Fruit fly (Drosophila melanogaster) whole organism, embryonic: Measurements from ENCODE around the gene CG2540.

ENCODE experiments used
- Adf1 ChIP-seq: fragments of 200-800 bp; sonication (Bioruptor generic); IDR thresholded peaks from 2 replicates; pipeline ENCODE4 v1.3.6; 2022; ENCODE audit warnings: missing biosample characterization, missing genetic modification characterization
- Atf3 ChIP-seq: fragments of 200-800 bp; sonication (Bioruptor generic); optimal IDR thresholded peaks from 3 replicates; lab custom pipeline; 2016; ENCODE audit warnings: missing biosample characterization, missing genetic modification characterization
- Bdp1 ChIP-seq: fragments of 200-800 bp; sonication (Bioruptor generic); optimal IDR thresholded peaks from 3 replicates; lab custom pipeline; 2016; ENCODE audit warnings: missing biosample characterization, missing genetic modification characterization
- BtbVII ChIP-seq: fragments of 200-800 bp; sonication (Bioruptor generic); optimal IDR thresholded peaks from 3 replicates; lab custom pipeline; 2017; ENCODE audit warnings: missing biosample characterization, mild to moderate bottlenecking, missing genetic modification characterization
- CG11504 ChIP-seq: fragments of 200-800 bp; sonication (Bioruptor generic); optimal IDR thresholded peaks from 3 replicates; lab custom pipeline; 2019; ENCODE audit warnings: missing biosample characterization, mild to moderate bottlenecking, missing genetic modification characterization, moderate library complexity
- CG12236 ChIP-seq: fragments of 200-800 bp; sonication (Bioruptor generic); optimal IDR thresholded peaks from 2 replicates; lab custom pipeline; 2016; ENCODE audit warnings: missing biosample characterization, missing genetic modification characterization
- CG14014 ChIP-seq: fragments of 200-800 bp; sonication (Bioruptor generic); IDR thresholded peaks from 2 replicates; pipeline ENCODE4 v1.3.6; 2022; ENCODE audit warnings: missing biosample characterization, missing genetic modification characterization
- CG17359 ChIP-seq: fragments of 200-800 bp; sonication (Bioruptor generic); optimal IDR thresholded peaks from 3 replicates; lab custom pipeline; 2018; ENCODE audit warnings: missing biosample characterization, mild to moderate bottlenecking, missing genetic modification characterization, moderate library complexity
- CG17568 ChIP-seq: fragments of 200-800 bp; sonication (Bioruptor generic); optimal IDR thresholded peaks from 2 replicates; lab custom pipeline; 2018; ENCODE audit warnings: missing biosample characterization, mild to moderate bottlenecking, missing genetic modification characterization, moderate library complexity
- CG18476 ChIP-seq: fragments of 200-800 bp; sonication (Bioruptor generic); optimal IDR thresholded peaks from 2 replicates; lab custom pipeline; 2016; ENCODE audit warnings: missing biosample characterization, mild to moderate bottlenecking, missing genetic modification characterization
- CG2875 ChIP-seq: fragments of 200-800 bp; sonication (Bioruptor generic); optimal IDR thresholded peaks from 2 replicates; lab custom pipeline; 2017; ENCODE audit warnings: missing biosample characterization, mild to moderate bottlenecking, missing genetic modification characterization, missing genetic modification reagents
- CG32767 ChIP-seq: fragments of 200-800 bp; sonication (Bioruptor generic); IDR thresholded peaks from 2 replicates; pipeline ENCODE4 v1.3.6; 2022; ENCODE audit warnings: missing biosample characterization, missing genetic modification characterization
- CG3726 ChIP-seq: fragments of 200-800 bp; sonication (Bioruptor generic); IDR thresholded peaks from 3 replicates; pipeline ENCODE4, ENCODE4 v1.3.6; 2022; ENCODE audit warnings: missing biosample characterization, missing genetic modification characterization
- CG3838 ChIP-seq: fragments of 200-800 bp; sonication (Bioruptor generic); optimal IDR thresholded peaks from 3 replicates; lab custom pipeline; 2016; ENCODE audit warnings: missing biosample characterization, missing genetic modification characterization
- CG6765 ChIP-seq: fragments of 200-800 bp; sonication (Bioruptor generic); optimal IDR thresholded peaks from 3 replicates; lab custom pipeline; 2017; ENCODE audit warnings: missing biosample characterization, mild to moderate bottlenecking, missing genetic modification characterization
- CG9932 ChIP-seq: fragments of 200-800 bp; sonication (Bioruptor generic); IDR thresholded peaks from 2 replicates; pipeline ENCODE4 v1.3.6; 2022; ENCODE audit warnings: missing biosample characterization, missing genetic modification characterization
- CoRest ChIP-seq: fragments of 200-800 bp; sonication (Bioruptor generic); optimal IDR thresholded peaks from 3 replicates; lab custom pipeline; 2018; ENCODE audit warnings: missing biosample characterization, mild to moderate bottlenecking, missing genetic modification characterization, moderate library complexity
- Doc2 ChIP-seq: fragments of 200-800 bp; sonication (Bioruptor generic); IDR thresholded peaks from 2 replicates; pipeline ENCODE4 v1.3.6; 2022; ENCODE audit warnings: missing biosample characterization, missing genetic modification characterization
- Doc3 ChIP-seq: fragments of 200-800 bp; sonication (Bioruptor generic); IDR thresholded peaks from 3 replicates; pipeline ENCODE4 v1.3.6; 2022; ENCODE audit warnings: missing biosample characterization, missing genetic modification characterization; ENCODE audit not compliant: partially characterized antibody
- E2f1 ChIP-seq: fragments of 200-800 bp; sonication (Bioruptor generic); IDR thresholded peaks from 2 replicates; pipeline ENCODE4 v1.3.6; 2022; ENCODE audit warnings: missing biosample characterization, missing genetic modification characterization
- Gsc ChIP-seq: fragments of 200-800 bp; sonication (Bioruptor generic); IDR thresholded peaks from 2 replicates; pipeline ENCODE4 v1.3.6; 2022; ENCODE audit warnings: missing biosample characterization, missing genetic modification characterization
- HLH4C ChIP-seq: fragments of 200-800 bp; sonication (Bioruptor generic); IDR thresholded peaks from 3 replicates; pipeline ENCODE4 v1.3.6; 2022; ENCODE audit warnings: missing biosample characterization, missing genetic modification characterization; ENCODE audit not compliant: partially characterized antibody
- Hr39 ChIP-seq: fragments of >200 bp; optimal IDR thresholded peaks from 2 replicates; lab custom pipeline; 2017
- Max ChIP-seq: fragments of 200-800 bp; sonication (Bioruptor generic); optimal IDR thresholded peaks from 2 replicates; lab custom pipeline; 2016; ENCODE audit warnings: missing biosample characterization, mild to moderate bottlenecking, missing genetic modification characterization
- Meics ChIP-seq: fragments of 200-800 bp; sonication (Bioruptor generic); optimal IDR thresholded peaks from 2 replicates; lab custom pipeline; 2017; ENCODE audit warnings: missing biosample characterization, mild to moderate bottlenecking, missing genetic modification characterization
- Mrtf ChIP-seq: fragments of 200-800 bp; sonication (Bioruptor generic); IDR thresholded peaks from 3 replicates; pipeline ENCODE4 v1.3.6; 2022; ENCODE audit warnings: missing biosample characterization, missing genetic modification characterization
- Neu2 ChIP-seq: fragments of 200-800 bp; sonication (Bioruptor generic); optimal IDR thresholded peaks from 3 replicates; lab custom pipeline; 2016; ENCODE audit warnings: missing biosample characterization, missing genetic modification characterization, borderline replicate concordance
- Oaz ChIP-seq: fragments of 200-800 bp; sonication (Bioruptor generic); IDR thresholded peaks from 2 replicates; pipeline ENCODE4 v1.3.6; 2022; ENCODE audit warnings: missing biosample characterization, missing genetic modification characterization
- Sox100B ChIP-seq: fragments of 200-800 bp; sonication (Bioruptor generic); optimal IDR thresholded peaks from 3 replicates; lab custom pipeline; 2018; ENCODE audit warnings: missing biosample characterization, mild to moderate bottlenecking, missing genetic modification characterization
- Stat92E ChIP-seq, 3 experiments: fragments of >200 bp in 2 of 3; fragments of 200-800 bp in 1 of 3; sonication (Bioruptor generic) in 1 of 3; optimal IDR thresholded peaks; 2 replicates each; lab custom pipeline; 2017 to 2019; ENCODE audit warnings: missing biosample characterization in 3 of 3, missing genetic modification characterization in 3 of 3, mild to moderate bottlenecking in 1 of 3, moderate library complexity in 1 of 3
- ato ChIP-seq: fragments of 200-800 bp; sonication (Bioruptor generic); IDR thresholded peaks from 2 replicates; pipeline ENCODE4 v1.3.6; 2022; ENCODE audit warnings: missing biosample characterization, missing genetic modification characterization; ENCODE audit not compliant: partially characterized antibody
- cato ChIP-seq: fragments of 200-800 bp; sonication (Bioruptor generic); optimal IDR thresholded peaks from 2 replicates; lab custom pipeline; 2016; ENCODE audit warnings: missing biosample characterization, missing genetic modification characterization, borderline replicate concordance
- cwo ChIP-seq: fragments of 200-800 bp; sonication (Bioruptor generic); optimal IDR thresholded peaks from 3 replicates; lab custom pipeline; 2017; ENCODE audit warnings: missing biosample characterization, missing genetic modification characterization, mild to moderate bottlenecking, moderate library complexity, missing genetic modification reagents
- dati ChIP-seq: fragments of 200-800 bp; sonication (Bioruptor generic); IDR thresholded peaks from 2 replicates; pipeline ENCODE4 v1.3.6; 2022; ENCODE audit warnings: missing biosample characterization, missing genetic modification characterization
- dm ChIP-seq: fragments of 200-800 bp; sonication (Bioruptor generic); optimal IDR thresholded peaks from 3 replicates; lab custom pipeline; 2016; ENCODE audit warnings: missing biosample characterization, missing genetic modification characterization
- dmrt11E ChIP-seq: fragments of 200-800 bp; sonication (Bioruptor generic); optimal IDR thresholded peaks from 3 replicates; lab custom pipeline; 2018; ENCODE audit warnings: missing biosample characterization, mild to moderate bottlenecking, missing genetic modification characterization, moderate library complexity
- gem ChIP-seq: fragments of 200-800 bp; sonication (Bioruptor generic); optimal IDR thresholded peaks from 2 replicates; lab custom pipeline; 2019; ENCODE audit warnings: missing biosample characterization, mild to moderate bottlenecking, missing genetic modification characterization, moderate library complexity
- hkb ChIP-seq, 2 experiments: fragments of 200-800 bp in 1 of 2; fragments of >200 bp in 1 of 2; sonication (Bioruptor generic) in 1 of 2; IDR thresholded peaks in 1 of 2; optimal IDR thresholded peaks in 1 of 2; 2 replicates each; pipeline versions ENCODE4 v1.3.6 to Lab custom; 2017 to 2022; ENCODE audit warnings: missing biosample characterization in 1 of 2, missing genetic modification characterization in 1 of 2
- jing ChIP-seq: fragments of 200-800 bp; sonication (Bioruptor generic); optimal IDR thresholded peaks from 2 replicates; lab custom pipeline; 2018; ENCODE audit warnings: missing biosample characterization, mild to moderate bottlenecking, missing genetic modification characterization
- mam ChIP-seq: fragments of 200-800 bp; sonication (Bioruptor generic); optimal IDR thresholded peaks from 3 replicates; lab custom pipeline; 2016; ENCODE audit warnings: missing biosample characterization, missing genetic modification characterization
- prd ChIP-seq, 3 experiments: fragments of >200 bp in 2 of 3; fragments of 200-800 bp in 1 of 3; sonication (Bioruptor generic) in 1 of 3; optimal IDR thresholded peaks in 2 of 3; IDR thresholded peaks in 1 of 3; 2 replicates in 2 of 3; 3 replicates in 1 of 3; pipeline versions ENCODE4 v1.3.6 to Lab custom; 2017 to 2022; ENCODE audit warnings: missing biosample characterization in 1 of 3, missing genetic modification characterization in 1 of 3
- run ChIP-seq: fragments of 200-800 bp; sonication (Bioruptor generic); optimal IDR thresholded peaks from 3 replicates; lab custom pipeline; 2018; ENCODE audit warnings: missing biosample characterization, mild to moderate bottlenecking, missing genetic modification characterization
- salm ChIP-seq: fragments of 200-800 bp; sonication (Bioruptor generic); optimal IDR thresholded peaks from 2 replicates; lab custom pipeline; 2018; ENCODE audit warnings: missing biosample characterization, mild to moderate bottlenecking, missing genetic modification characterization
- seq ChIP-seq: fragments of 200-800 bp; sonication (Bioruptor generic); IDR thresholded peaks from 2 replicates; pipeline ENCODE4 v1.3.6; 2022; ENCODE audit warnings: missing biosample characterization, missing genetic modification characterization
- shn ChIP-seq: fragments of 200-800 bp; sonication (Bioruptor generic); optimal IDR thresholded peaks from 3 replicates; lab custom pipeline; 2016; ENCODE audit warnings: missing biosample characterization, missing genetic modification characterization
- sima ChIP-seq: fragments of 200-800 bp; sonication (Bioruptor generic); optimal IDR thresholded peaks from 2 replicates; lab custom pipeline; 2016; ENCODE audit warnings: missing biosample characterization, missing genetic modification characterization
- slou ChIP-seq: fragments of 200-800 bp; sonication (Bioruptor generic); optimal IDR thresholded peaks from 3 replicates; lab custom pipeline; 2016; ENCODE audit warnings: missing biosample characterization, missing genetic modification characterization
- toy ChIP-seq: fragments of 200-800 bp; sonication (Bioruptor generic); IDR thresholded peaks from 2 replicates; pipeline ENCODE4 v1.3.6; 2022; ENCODE audit warnings: missing biosample characterization, missing genetic modification characterization
- unpg ChIP-seq: fragments of 200-800 bp; sonication (Bioruptor generic); optimal IDR thresholded peaks from 3 replicates; lab custom pipeline; 2018; ENCODE audit warnings: missing biosample characterization, mild to moderate bottlenecking, missing genetic modification characterization, moderate library complexity

The CG2540 gene

dm6 chrX:12662679-12663463 lies 33.2 kb downstream of the CG2540 start (continued):
- TF ChIP-seq cwo (GFP tag; lab: Kevin White, UChicago) (no peak), CG14014 (GFP tag; lab: Robert Waterston, UW) (no peak), Stat92E (GFP tag; optimal IDR thresholded peaks at IDR 0.05; lab: Kevin White, UChicago) (no peak), CG12236 (GFP tag; lab: Kevin White, UChicago) (no peak), slou (no peak), gem (tag; lab: Kevin White, UChicago) (peak; percentile 63), Gsc (no peak), CG11504 (tag; lab: Kevin White, UChicago) (peak; percentile 38), BtbVII (no peak), CG18476 (GFP tag; lab: Kevin White, UChicago) (no peak), dati (GFP tag; lab: Robert Waterston, UW) (no peak), Neu2 (GFP tag; lab: Kevin White, UChicago) (no peak), CG3726 (GFP tag; lab: Robert Waterston, UW) (no peak), Meics (no peak), run (tag; lab: Kevin White, UChicago) (no peak), Doc3 (GFP tag; lab: Robert Waterston, UW) (no peak), unpg (peak; percentile 19), cato (GFP tag; lab: Kevin White, UChicago) (no peak), seq (GFP tag; lab: Robert Waterston, UW) (no peak), mam (GFP tag; lab: Kevin White, UChicago) (no peak), CG2875 (GFP tag; lab: Kevin White, UChicago) (no peak), Atf3 (GFP tag; lab: Kevin White, UChicago) (no peak), Mrtf (GFP tag; lab: Robert Waterston, UW) (no peak), salm (tag; lab: Kevin White, UChicago) (no peak), CG3838 (no peak), Doc2 (no peak), dmrt11E (tag; lab: Kevin White, UChicago) (peak; percentile 50), CoRest (tag; lab: Kevin White, UChicago) (peak; percentile 25), CG9932 (GFP tag; lab: Robert Waterston, UW) (no peak), HLH4C (GFP tag; lab: Robert Waterston, UW) (no peak), prd (optimal IDR thresholded peaks at IDR 0.05; lab: Kevin White, UChicago) (no peak), prd (GFP tag; IDR thresholded peaks at IDR 0.05; lab: Robert Waterston, UW) (peak; percentile 26; the same call in 1 of the 3 replicates), Oaz (no peak), CG17359 (tag; lab: Kevin White, UChicago) (peak; percentile 10)

DNA sequence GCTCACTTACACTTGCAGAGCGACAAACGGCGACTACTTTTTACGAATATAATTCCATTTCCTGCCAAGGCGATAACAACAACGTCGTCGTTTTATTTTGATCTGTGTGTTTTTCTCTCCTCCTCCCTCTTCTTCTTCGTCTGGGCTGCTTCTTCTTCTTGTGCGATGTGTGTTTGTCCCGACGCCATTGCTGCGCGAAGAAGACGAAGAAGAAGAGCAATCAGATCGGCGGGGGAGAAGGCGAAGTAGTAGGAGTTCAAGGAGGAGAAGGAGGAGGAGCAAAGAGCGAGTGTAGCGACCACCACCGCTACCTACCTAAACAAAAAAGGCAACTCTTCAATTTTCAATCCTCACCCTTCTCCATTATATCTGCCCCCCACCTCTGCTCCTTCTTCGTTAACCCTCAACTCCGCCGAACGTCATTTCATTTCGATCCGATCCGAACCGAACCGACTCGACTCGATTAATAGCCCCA lies 33.8 kb downstream of the CG2540 start:
- TF ChIP-seq Sox100B (no peak), Max (no peak), toy (GFP tag; lab: Robert Waterston, UW) (no peak), jing (GFP tag; lab: Kevin White, UChicago) (no peak), Adf1 (no peak), CG32767 (no peak), dm (GFP tag; lab: Kevin White, UChicago) (no peak), Hr39 (lab: Kevin White, UChicago) (no peak), CG17568 (GFP tag; lab: Kevin White, UChicago) (no peak), Bdp1 (no peak), prd (optimal IDR thresholded peaks at IDR 0.05; lab: Kevin White, UChicago) (no peak), prd (GFP tag; IDR thresholded peaks at IDR 0.05; lab: Robert Waterston, UW) (no peak), sima (no peak), shn (GFP tag; lab: Kevin White, UChicago) (no peak), hkb (optimal IDR thresholded peaks at IDR 0.05; lab: Kevin White, UChicago) (no peak), hkb (GFP tag; IDR thresholded peaks at IDR 0.05; lab: Robert Waterston, UW) (no peak), ato (no peak), CG6765 (GFP tag; lab: Kevin White, UChicago) (no peak), E2f1 (no peak)
